Worm (Caenorhabditis elegans) whole organism, late embryonic: Measurements from ENCODE around the gene F54D1.1.

Experiments used
- C38D4.7 ChIP-seq: fragments of 200-800 bp; sonication (Bioruptor generic); optimal IDR thresholded peaks from 2 replicates; lab custom pipeline; 2018; ENCODE audit warnings: mild to moderate bottlenecking, missing genetic modification characterization, moderate library complexity, missing compliant biosample characterization
- F13H6.1 ChIP-seq: sonication (generic microtip); optimal IDR thresholded peaks from 2 replicates; lab custom pipeline; 2016; ENCODE audit warnings: missing genetic modification characterization, missing compliant biosample characterization
- K02D7.2 ChIP-seq: sonication (generic microtip); optimal IDR thresholded peaks from 2 replicates; lab custom pipeline; 2017; ENCODE audit warnings: mild to moderate bottlenecking, missing genetic modification characterization, missing compliant biosample characterization
- K09A11.1 ChIP-seq: sonication (generic microtip); optimal IDR thresholded peaks from 2 replicates; lab custom pipeline; 2017; ENCODE audit warnings: antibody characterized with exemption, mild to moderate bottlenecking, missing genetic modification characterization, missing compliant biosample characterization; ENCODE audit not compliant: insufficient read depth
- T23F11.4 ChIP-seq: fragments of 200-800 bp; sonication (Bioruptor generic); optimal IDR thresholded peaks from 2 replicates; lab custom pipeline; 2018; ENCODE audit warnings: mild to moderate bottlenecking, missing genetic modification characterization, missing compliant biosample characterization
- Y22D7AL.16 ChIP-seq: sonication (generic microtip); optimal IDR thresholded peaks from 2 replicates; lab custom pipeline; 2016; ENCODE audit warnings: missing genetic modification characterization, missing compliant biosample characterization
- ahr-1 ChIP-seq: sonication (generic microtip); optimal IDR thresholded peaks from 2 replicates; lab custom pipeline; 2016; ENCODE audit warnings: missing genetic modification characterization, missing compliant biosample characterization
- ceh-2 ChIP-seq: sonication (generic microtip); optimal IDR thresholded peaks from 2 replicates; lab custom pipeline; 2016; ENCODE audit warnings: missing genotype, missing genetic modification characterization, missing compliant biosample characterization
- ceh-22 ChIP-seq: sonication (generic microtip); optimal IDR thresholded peaks from 2 replicates; lab custom pipeline; 2017; ENCODE audit warnings: missing biosample characterization, missing genetic modification characterization
- ceh-24 ChIP-seq: sonication (generic microtip); optimal IDR thresholded peaks from 2 replicates; lab custom pipeline; 2016; ENCODE audit warnings: mild to moderate bottlenecking, missing genetic modification characterization, missing compliant biosample characterization
- ceh-30 ChIP-seq: fragments of 150-350 bp; optimal IDR thresholded peaks from 2 replicates; lab custom pipeline; 2014; ENCODE audit warnings: missing biosample characterization, missing genetic modification characterization
- ceh-34 ChIP-seq: sonication (generic microtip); optimal IDR thresholded peaks from 2 replicates; lab custom pipeline; 2016; ENCODE audit warnings: mild to moderate bottlenecking, missing genetic modification characterization, missing compliant biosample characterization
- ceh-48 ChIP-seq: sonication (generic microtip); optimal IDR thresholded peaks from 2 replicates; lab custom pipeline; 2016; ENCODE audit warnings: missing genetic modification characterization, inconsistent platforms, missing compliant biosample characterization
- dmd-4 ChIP-seq: sonication (generic microtip); optimal IDR thresholded peaks from 2 replicates; lab custom pipeline; 2016; ENCODE audit warnings: borderline replicate concordance, missing genetic modification characterization, missing compliant biosample characterization
- elt-2 ChIP-seq: sonication (generic microtip); optimal IDR thresholded peaks from 2 replicates; lab custom pipeline; 2016; ENCODE audit warnings: missing genetic modification reagents, missing genetic modification characterization, missing compliant biosample characterization
- ets-4 ChIP-seq: sonication (generic microtip); optimal IDR thresholded peaks from 2 replicates; lab custom pipeline; 2016; ENCODE audit warnings: missing genetic modification characterization, missing compliant biosample characterization
- fkh-10 ChIP-seq: fragments of 150-350 bp; optimal IDR thresholded peaks from 2 replicates; lab custom pipeline; 2014; ENCODE audit warnings: missing biosample characterization, missing genetic modification reagents, missing genetic modification characterization
- gmeb-2 ChIP-seq: sonication (generic microtip); optimal IDR thresholded peaks from 2 replicates; lab custom pipeline; 2016; ENCODE audit warnings: missing genetic modification characterization, inconsistent platforms, missing compliant biosample characterization
- hlh-15 ChIP-seq: sonication (generic microtip); optimal IDR thresholded peaks from 2 replicates; lab custom pipeline; 2016; ENCODE audit warnings: missing genetic modification characterization, missing compliant biosample characterization
- hlh-6 ChIP-seq: sonication (generic microtip); optimal IDR thresholded peaks from 2 replicates; lab custom pipeline; 2016; ENCODE audit warnings: missing genotype, missing genetic modification characterization, missing compliant biosample characterization
- hlh-8 ChIP-seq: sonication (generic microtip); optimal IDR thresholded peaks from 2 replicates; lab custom pipeline; 2016; ENCODE audit warnings: missing genotype, missing genetic modification characterization, missing compliant biosample characterization
- lim-6 ChIP-seq: sonication (generic microtip); optimal IDR thresholded peaks from 2 replicates; lab custom pipeline; 2016; ENCODE audit warnings: missing genetic modification characterization, missing compliant biosample characterization
- madf-2 ChIP-seq: sonication (generic microtip); optimal IDR thresholded peaks from 2 replicates; lab custom pipeline; 2017; ENCODE audit warnings: missing genetic modification characterization, missing compliant biosample characterization
- nfya-1 ChIP-seq: sonication (generic microtip); optimal IDR thresholded peaks from 2 replicates; lab custom pipeline; 2017; ENCODE audit warnings: missing genetic modification characterization, mild to moderate bottlenecking, missing compliant biosample characterization, antibody characterized with exemption, moderate library complexity
- npax-4 ChIP-seq: sonication (generic microtip); optimal IDR thresholded peaks from 2 replicates; lab custom pipeline; 2016; ENCODE audit warnings: missing genetic modification characterization, missing compliant biosample characterization
- pag-3 ChIP-seq: sonication (generic microtip); optimal IDR thresholded peaks from 2 replicates; lab custom pipeline; 2016; ENCODE audit warnings: missing compliant biosample characterization, missing genetic modification characterization, borderline replicate concordance
- pax-1 ChIP-seq: fragments of 150-350 bp; optimal IDR thresholded peaks from 2 replicates; lab custom pipeline; 2014; ENCODE audit warnings: missing biosample characterization, missing genetic modification characterization
- pha-2 ChIP-seq: sonication (generic microtip); optimal IDR thresholded peaks from 2 replicates; lab custom pipeline; 2017; ENCODE audit warnings: mild to moderate bottlenecking, missing genetic modification characterization, missing compliant biosample characterization
- pha-4 ChIP-seq: fragments of 150-350 bp; optimal IDR thresholded peaks from 2 replicates; lab custom pipeline; 2018; ENCODE audit warnings: missing biosample characterization, missing genetic modification reagents, missing genetic modification characterization
- pqm-1 ChIP-seq: sonication (generic microtip); optimal IDR thresholded peaks from 2 replicates; lab custom pipeline; 2016; ENCODE audit warnings: missing genetic modification characterization, missing compliant biosample characterization
- pros-1 ChIP-seq: fragments of 150-350 bp; optimal IDR thresholded peaks from 2 replicates; lab custom pipeline; 2014; ENCODE audit warnings: missing biosample characterization, missing genetic modification reagents, missing genetic modification characterization
- ref-2 ChIP-seq: sonication (generic microtip); optimal IDR thresholded peaks from 2 replicates; lab custom pipeline; 2016; ENCODE audit warnings: missing genetic modification characterization, missing compliant biosample characterization
- rnt-1 ChIP-seq: sonication (generic microtip); optimal IDR thresholded peaks from 2 replicates; lab custom pipeline; 2016; ENCODE audit warnings: missing genetic modification characterization, missing compliant biosample characterization
- sox-2 ChIP-seq: fragments of 200-800 bp; sonication (Bioruptor generic); IDR thresholded peaks from 2 replicates; pipeline ENCODE4 v1.3.6; 2022; ENCODE audit warnings: missing genetic modification reagents, missing genetic modification characterization, missing compliant biosample characterization
- syd-9 ChIP-seq: sonication (generic microtip); optimal IDR thresholded peaks from 2 replicates; lab custom pipeline; 2016; ENCODE audit warnings: mild to moderate bottlenecking, missing genetic modification characterization, moderate library complexity, missing compliant biosample characterization
- tbx-2 ChIP-seq: sonication (generic microtip); optimal IDR thresholded peaks from 2 replicates; lab custom pipeline; 2016; ENCODE audit warnings: missing genetic modification characterization, missing compliant biosample characterization
- tbx-7 ChIP-seq: sonication (generic microtip); optimal IDR thresholded peaks from 2 replicates; lab custom pipeline; 2016; ENCODE audit warnings: missing genotype, missing genetic modification characterization, missing compliant biosample characterization
- ttx-3 ChIP-seq: sonication (generic microtip); optimal IDR thresholded peaks from 2 replicates; lab custom pipeline; 2016; ENCODE audit warnings: missing genetic modification reagents, missing genetic modification characterization, missing compliant biosample characterization
- unc-42 ChIP-seq: sonication (generic microtip); optimal IDR thresholded peaks from 2 replicates; lab custom pipeline; 2016; ENCODE audit warnings: missing genotype, missing genetic modification characterization, missing compliant biosample characterization
- unc-55 ChIP-seq: sonication (generic microtip); optimal IDR thresholded peaks from 2 replicates; lab custom pipeline; 2017; ENCODE audit warnings: missing biosample characterization, missing genetic modification reagents, missing genetic modification characterization
- unc-86 ChIP-seq: sonication (generic microtip); optimal IDR thresholded peaks from 2 replicates; lab custom pipeline; 2016; ENCODE audit warnings: missing genetic modification characterization, missing compliant biosample characterization
- zip-5 ChIP-seq: sonication (generic microtip); optimal IDR thresholded peaks from 2 replicates; lab custom pipeline; 2016; ENCODE audit warnings: missing genetic modification characterization, missing compliant biosample characterization

The F54D1.1 gene

DNA sequence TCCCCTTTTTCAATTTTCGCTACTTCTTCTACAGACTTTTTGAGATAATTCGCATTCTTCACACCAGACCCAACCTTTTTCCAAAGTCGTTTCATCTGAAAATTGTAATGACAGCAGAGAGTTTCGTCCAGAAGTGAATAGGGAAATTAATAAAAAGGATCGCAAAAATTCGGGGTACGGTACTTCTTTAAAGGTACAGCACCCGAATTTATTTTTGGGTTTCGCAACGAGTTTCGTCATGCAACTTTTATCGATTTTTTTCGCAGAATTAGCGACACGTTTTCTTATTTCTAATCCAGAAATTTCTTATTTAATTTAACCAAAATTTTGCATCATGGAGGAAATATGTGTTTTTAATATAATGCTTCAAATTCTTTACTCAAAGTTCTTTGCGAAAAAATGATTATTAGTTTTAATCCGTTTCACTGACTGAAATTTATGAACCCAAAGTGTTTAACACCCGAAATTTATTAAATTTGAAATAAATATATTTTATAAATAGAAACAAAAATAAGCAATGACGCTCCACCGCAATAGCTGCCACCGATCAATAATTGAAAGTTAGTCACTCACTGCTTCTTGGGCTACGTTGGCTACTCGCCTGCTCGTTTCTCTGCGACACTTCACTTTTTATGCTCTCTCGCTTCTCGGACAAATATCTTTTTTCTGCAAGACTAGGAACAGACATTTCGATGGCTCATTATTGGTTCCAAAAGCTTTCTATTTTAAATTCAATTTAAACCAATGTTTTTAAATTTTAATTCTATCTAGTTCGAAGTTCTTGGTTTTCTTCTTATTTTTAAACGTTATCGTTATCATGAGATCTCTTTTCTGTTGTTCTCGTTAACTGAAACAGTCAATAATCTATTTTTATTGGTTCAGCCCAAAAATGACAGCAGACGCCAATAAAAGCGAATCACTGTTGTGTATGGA is 36.8 kb downstream of the F54D1.1 start, which contains the start of the genes B0035.15 and dnj-1:
TSS of gene B0035.15 (minus strand) at position 99 of the 933 bp plus-strand sequence.
TSS of gene dnj-1 (plus strand) at position 883 of the 933 bp plus-strand sequence.
- TF ChIP-seq ceh-24 (tag; lab: Kevin White, UChicago) (no peak), npax-4 (tag; lab: Kevin White, UChicago) (no peak), unc-42 (tag; lab: Kevin White, UChicago) (peak; percentile 56), ceh-22 (no peak), ceh-48 (tag; lab: Kevin White, UChicago) (peak; percentile 71), tbx-2 (tag; lab: Kevin White, UChicago) (peak; percentile 21), nfya-1 (peak; percentile 11), ceh-30 (tag; lab: Kevin White, UChicago) (no peak)

DNA sequence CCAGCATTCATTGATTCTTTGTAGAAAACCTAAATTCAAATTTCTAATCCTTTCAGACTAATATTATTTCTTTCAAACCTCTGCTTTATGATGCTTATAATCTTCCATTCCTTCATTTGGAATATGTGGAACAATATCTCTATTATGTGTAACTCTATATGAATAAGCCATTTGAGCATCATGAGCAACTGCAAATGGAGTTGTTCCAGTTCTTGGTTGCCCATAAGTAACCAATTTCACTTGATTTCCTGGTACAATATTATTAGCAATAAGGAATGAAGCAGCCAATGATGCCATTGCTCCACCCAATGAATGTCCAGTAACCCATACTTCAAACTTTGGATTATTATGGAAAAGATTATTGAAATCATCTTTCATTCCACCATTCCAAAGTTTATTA is 43.3 kb downstream of the F54D1.1 start:
- no peak for TF ChIP-seq madf-2 (tag; lab: Kevin White, UChicago)
- no peak for TF ChIP-seq pha-4 (tag; lab: Kevin White, UChicago)
- TF ChIP-seq K09A11.1 (tag; lab: Kevin White, UChicago) = no peak
- no peak for TF ChIP-seq ceh-34
- TF ChIP-seq pag-3 (tag; lab: Kevin White, UChicago) = no peak
- TF ChIP-seq rnt-1 (tag; lab: Kevin White, UChicago) = no peak
- no peak for TF ChIP-seq hlh-15

DNA sequence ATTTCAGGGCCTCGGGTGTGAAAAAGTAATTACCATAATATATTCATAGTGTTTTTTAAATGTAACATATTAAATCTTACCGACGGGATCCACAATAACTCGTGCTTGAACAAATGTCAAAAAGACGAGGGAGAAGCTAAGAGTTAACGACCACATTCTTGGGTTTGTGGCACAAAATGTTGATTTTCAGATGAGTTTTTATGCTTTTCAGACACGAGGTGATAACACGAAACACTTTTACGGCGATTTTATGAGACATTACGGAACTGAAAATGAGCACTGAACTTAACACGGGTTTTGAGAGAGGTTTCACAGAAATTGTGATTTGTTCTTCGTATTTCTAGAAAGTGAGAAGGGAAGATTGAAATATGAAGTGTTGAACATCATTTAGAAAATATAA is 44.9 kb downstream of the F54D1.1 start, which contains the start of gene B0035.13:
TSS of gene B0035.13 (minus strand) at position 173 of the 400 bp plus-strand sequence.
- no peak for TF ChIP-seq elt-2 (tag; lab: Kevin White, UChicago)
- TF ChIP-seq pqm-1 (tag; lab: Kevin White, UChicago) = no peak

DNA sequence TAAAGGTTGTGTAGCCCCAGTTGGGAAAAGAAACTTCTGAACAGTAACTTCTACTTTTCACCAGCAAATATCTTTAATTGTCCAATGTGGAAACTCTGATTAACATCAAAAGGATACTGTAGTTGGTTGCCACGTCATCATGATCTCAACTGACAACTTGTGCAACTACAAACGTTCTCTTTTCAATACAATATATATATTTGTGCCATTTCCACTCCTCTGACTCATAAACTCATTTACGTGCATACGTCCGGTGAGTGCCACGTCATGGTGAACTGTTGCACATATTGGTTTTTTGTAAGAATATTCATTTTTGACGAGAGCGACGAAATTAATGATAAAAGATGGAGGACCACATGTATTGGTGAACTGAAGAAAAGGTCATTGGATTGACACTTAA is 46.1 kb downstream of the F54D1.1 start:
- TF ChIP-seq T23F11.4 (GFP tag; lab: Kevin White, UChicago) (no peak), ceh-22 (no peak), ref-2 (tag; lab: Kevin White, UChicago) (no peak), dmd-4 (tag; lab: Kevin White, UChicago) (no peak), ceh-2 (no peak), pros-1 (tag; lab: Kevin White, UChicago) (no peak), rnt-1 (tag; lab: Kevin White, UChicago) (no peak), syd-9 (no peak), ttx-3 (tag; lab: Kevin White, UChicago) (no peak), hlh-8 (tag; lab: Kevin White, UChicago) (no peak), K09A11.1 (tag; lab: Kevin White, UChicago) (no peak), pha-4 (tag; lab: Kevin White, UChicago) (no peak), pax-1 (no peak), F13H6.1 (tag; lab: Kevin White, UChicago) (no peak), hlh-15 (no peak), unc-86 (tag; lab: Kevin White, UChicago) (no peak), hlh-6 (tag; lab: Kevin White, UChicago) (no peak), lim-6 (tag; lab: Kevin White, UChicago) (no peak), unc-55 (GFP tag; lab: Kevin White, UChicago) (no peak), zip-5 (tag; lab: Kevin White, UChicago) (no peak)

DNA sequence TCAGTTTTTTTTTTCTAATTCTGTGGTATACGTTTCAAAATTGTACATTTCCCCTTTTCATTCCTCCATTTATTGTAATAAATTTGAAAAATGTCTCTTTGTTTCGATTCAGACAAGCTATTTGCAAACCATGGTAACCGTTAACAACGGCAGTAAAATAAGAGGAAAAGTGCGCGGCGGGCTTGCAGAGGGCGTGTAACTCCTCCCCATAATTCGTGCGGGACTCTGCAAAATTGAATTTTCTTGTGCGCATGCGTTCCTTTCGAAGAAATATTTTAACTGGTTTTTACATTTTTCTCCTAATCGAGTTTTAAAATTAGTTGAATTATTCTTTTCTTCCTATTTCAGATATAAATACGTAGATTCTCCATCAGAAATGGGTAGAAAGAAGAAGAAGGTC is 49.0 kb downstream of the F54D1.1 start, which contains the start of gene znf-207:
TSS of gene znf-207 (plus strand) at position 349 of the 400 bp plus-strand sequence.
- TF ChIP-seq elt-2 (tag; lab: Kevin White, UChicago) (peak; percentile 78), tbx-7 (tag; lab: Kevin White, UChicago) (peak; percentile 4), dmd-4 (tag; lab: Kevin White, UChicago) (peak; percentile 45), K02D7.2 (no peak), pha-2 (tag; lab: Kevin White, UChicago) (peak; percentile 2), pag-3 (tag; lab: Kevin White, UChicago) (no peak), hlh-6 (tag; lab: Kevin White, UChicago) (no peak), C38D4.7 (GFP tag; lab: Kevin White, UChicago) (peak; percentile 28), K09A11.1 (tag; lab: Kevin White, UChicago) (peak; percentile 54), sox-2 (GFP tag; lab: Robert Waterston, UW) (0 out of 2 replicates have a peak, but pooled peaks have one; percentile 23), ahr-1 (tag; lab: Kevin White, UChicago) (peak; percentile 8), Y22D7AL.16 (no peak), pqm-1 (tag; lab: Kevin White, UChicago) (no peak), pha-4 (tag; lab: Kevin White, UChicago) (no peak), fkh-10 (no peak), gmeb-2 (tag; lab: Kevin White, UChicago) (peak; percentile 19), ets-4 (peak; percentile 16), madf-2 (tag; lab: Kevin White, UChicago) (peak; percentile 36), unc-55 (GFP tag; lab: Kevin White, UChicago) (no peak)
